Fruit fly (Drosophila melanogaster): ENCODE measurements around the gene Srg1.

Gene Srg1

DNA sequence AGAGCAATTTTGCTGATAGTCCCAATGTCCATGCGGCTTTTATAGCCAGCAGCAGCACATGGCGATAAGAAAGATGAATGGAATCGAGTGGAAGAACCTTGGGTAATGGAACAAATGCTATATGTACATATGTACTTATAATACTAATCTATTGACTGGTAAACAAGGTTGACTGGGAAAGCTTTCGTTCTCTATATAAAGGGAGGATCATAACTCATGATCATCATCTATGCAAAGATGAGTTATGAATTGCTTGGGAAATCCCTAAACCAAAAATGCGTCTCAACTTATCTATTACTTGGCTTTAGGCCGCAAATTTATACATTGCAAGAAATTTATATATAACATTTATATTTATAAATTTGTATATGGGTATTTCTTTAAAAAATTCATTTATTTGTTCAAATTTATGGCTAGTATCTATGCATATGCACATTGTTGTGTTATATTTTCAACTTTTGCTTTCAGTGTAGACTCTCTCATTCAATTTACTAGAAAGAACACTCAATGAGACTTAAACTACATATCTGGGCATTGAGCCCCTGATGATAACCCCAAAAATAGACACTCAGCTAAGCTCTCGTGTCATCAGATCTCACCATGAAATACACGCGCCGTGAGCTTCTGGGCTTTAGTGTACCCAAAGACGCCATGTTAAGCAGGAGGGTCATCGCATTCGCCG lies at the start of gene Srg1, which contains the start of gene Elal:
Srg1 (minus strand) TSS at position 14 of the 682 bp plus-strand sequence.
Elal (plus strand) TSS at position 632 of the 682 bp plus-strand sequence.
- TF ChIP-seq CG8478 (optimal IDR thresholded peaks at IDR 0.05) (no peak), CTCF (optimal IDR thresholded peaks at IDR 0.05) (no peak)

DNA sequence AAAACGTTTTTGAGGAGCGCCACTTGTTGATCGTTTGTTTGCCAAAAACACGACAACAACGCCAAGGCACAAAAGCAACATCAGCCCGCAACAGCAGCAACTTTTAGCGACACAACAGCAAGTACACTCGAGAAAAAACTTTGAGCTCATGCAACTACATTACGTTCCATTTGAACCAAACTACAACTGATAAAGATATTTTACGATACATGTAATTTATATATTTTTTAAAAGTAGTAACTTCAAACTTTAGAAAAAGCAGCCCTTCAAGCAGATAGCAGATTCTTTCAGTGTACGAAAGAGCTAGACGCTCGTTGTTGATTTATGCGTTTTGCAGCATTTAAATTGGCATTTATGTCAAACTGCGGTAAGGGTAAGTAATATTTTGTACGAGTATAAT lies 45.6 kb upstream of the Srg1 start:
- TF ChIP-seq CTCF (optimal IDR thresholded peaks at IDR 0.05) (no peak), CG8478 (optimal IDR thresholded peaks at IDR 0.05) (no peak)

- TF ChIP-seq CTCF (optimal IDR thresholded peaks at IDR 0.05) (no peak), CG8478 (optimal IDR thresholded peaks at IDR 0.05) (no peak)
Observed at dm6 chr3R:24908034-24908433, 43.5 kb upstream of the Srg1 start.

DNA sequence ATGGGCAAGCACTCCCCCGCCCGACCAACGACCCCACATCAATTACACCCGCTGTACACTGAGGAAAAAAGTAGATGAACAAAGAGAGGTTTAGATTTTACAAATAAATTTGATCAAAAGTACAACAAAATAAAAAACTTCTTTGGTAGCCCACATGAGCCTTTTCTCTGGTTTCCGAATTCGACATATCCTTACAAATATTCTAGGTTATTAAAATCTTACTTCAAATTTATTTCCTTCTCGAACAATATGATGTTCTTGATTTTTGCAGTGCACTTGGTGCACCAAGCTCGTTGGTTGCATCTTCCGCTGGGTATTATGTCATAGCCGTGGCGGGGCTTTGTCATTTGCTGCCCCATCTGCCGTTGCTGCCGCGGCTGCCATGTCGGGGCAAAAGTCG lies 42.1 kb upstream of the Srg1 start:
- no peak for TF ChIP-seq CG8478 (optimal IDR thresholded peaks at IDR 0.05)
- TF ChIP-seq CTCF (optimal IDR thresholded peaks at IDR 0.05): no peak

dm6 chr3R:24905959-24906634 lies 41.6 kb upstream of the Srg1 start, which contains the start of gene CG13643:
CG13643 (minus strand) TSS chr3R:24906004.
- TF ChIP-seq CTCF (optimal IDR thresholded peaks at IDR 0.05) (no peak), CG8478 (optimal IDR thresholded peaks at IDR 0.05) (no peak)

- TF ChIP-seq CG8478 (optimal IDR thresholded peaks at IDR 0.05) (no peak), CTCF (optimal IDR thresholded peaks at IDR 0.05) (no peak)
Observed at dm6 chr3R:24900816-24901215, 36.3 kb upstream of the Srg1 start, which contains the start of gene CG10845. CG10845 (plus strand) TSS chr3R:24901116.

DNA sequence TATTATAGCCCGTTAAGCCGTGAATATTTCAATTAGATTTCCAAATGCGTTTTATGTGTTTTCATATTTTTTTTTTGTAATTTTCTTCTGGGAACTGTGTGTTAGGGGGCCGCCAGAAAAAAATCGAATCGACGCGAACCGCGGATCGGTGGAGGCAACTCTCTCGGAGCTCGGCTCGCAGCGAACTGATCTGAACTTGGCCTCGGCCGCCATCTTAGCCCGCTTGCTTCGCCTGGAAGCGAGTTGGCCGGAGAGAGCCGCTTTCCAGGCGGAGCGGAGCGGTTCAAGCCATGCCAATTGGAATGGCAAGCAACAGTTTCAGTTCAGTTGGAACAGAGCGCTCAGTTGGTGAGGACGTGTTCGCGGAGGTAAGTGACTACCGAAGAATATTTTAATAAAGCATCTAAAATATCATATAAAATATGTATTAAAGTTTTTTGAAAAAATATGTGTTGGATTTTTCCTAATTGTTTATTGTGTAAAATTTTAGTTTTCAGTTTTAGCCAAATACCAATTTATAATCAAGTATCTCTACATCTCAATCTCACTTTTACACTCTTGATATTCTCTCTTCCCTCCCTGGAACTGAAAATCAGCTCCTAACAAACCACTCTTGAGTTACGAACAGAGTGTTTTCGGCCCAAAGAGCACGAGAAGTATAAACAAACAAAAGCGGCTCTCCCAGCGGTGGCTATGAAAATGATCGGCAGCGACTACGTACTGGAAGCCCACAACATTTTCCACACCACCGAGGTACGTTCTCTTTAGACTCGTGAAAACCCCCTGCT lies 30.1 kb upstream of the Srg1 start, which contains the start of the genes CG31121 and CG11069:
CG31121 (minus strand) TSS at position 187 of the 788 bp plus-strand sequence.
CG11069 (plus strand) TSS at position 324 of the 788 bp plus-strand sequence.
- TF ChIP-seq CTCF (optimal IDR thresholded peaks at IDR 0.05): no peak
- no peak for TF ChIP-seq CG8478 (optimal IDR thresholded peaks at IDR 0.05)

dm6 chr3R:24893320-24893955 lies 28.9 kb upstream of the Srg1 start:
- TF ChIP-seq CG8478 (optimal IDR thresholded peaks at IDR 0.05): no peak
- TF ChIP-seq CTCF (optimal IDR thresholded peaks at IDR 0.05): no peak

DNA sequence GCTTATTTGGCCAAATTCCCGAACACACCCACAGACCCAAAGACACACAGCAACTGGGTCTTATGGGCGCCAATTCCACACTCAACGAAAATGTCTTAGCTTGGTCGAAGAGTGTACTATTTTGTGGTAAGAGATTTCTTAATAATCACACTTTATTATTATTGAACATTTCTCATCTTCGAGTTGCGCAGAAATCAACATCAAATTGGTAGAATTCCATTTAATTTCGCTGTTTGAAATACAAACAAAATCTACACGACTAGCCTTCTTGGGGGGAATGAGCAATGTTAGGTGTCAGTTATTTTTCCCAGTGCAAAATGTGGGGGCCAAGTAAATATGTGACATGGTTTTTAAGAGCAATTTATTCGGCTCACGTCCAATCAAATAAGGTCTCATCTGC lies 26.4 kb upstream of the Srg1 start:
- TF ChIP-seq CG8478 (optimal IDR thresholded peaks at IDR 0.05) (no peak), CTCF (optimal IDR thresholded peaks at IDR 0.05) (no peak)

DNA sequence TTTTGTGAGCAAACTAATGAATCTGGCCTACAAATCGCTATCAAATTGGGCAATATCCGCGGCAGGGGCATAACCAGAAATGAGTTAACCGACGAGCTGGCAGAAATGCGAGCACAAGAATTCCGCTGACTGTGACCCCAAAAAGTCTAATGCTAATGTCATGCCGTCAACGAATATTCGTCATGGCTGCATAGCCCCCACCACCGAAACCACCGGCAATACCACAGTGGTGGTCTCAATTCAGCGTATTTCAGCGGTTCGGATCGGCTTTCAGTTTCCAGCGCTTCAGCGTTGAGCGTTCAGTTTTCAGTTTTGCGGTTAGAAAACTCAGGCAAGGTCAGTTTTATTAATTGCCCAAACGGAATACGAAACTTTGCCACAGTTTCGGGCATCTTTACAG lies 25.7 kb upstream of the Srg1 start:
- TF ChIP-seq CG8478 (optimal IDR thresholded peaks at IDR 0.05) (no peak), CTCF (optimal IDR thresholded peaks at IDR 0.05) (no peak)

DNA sequence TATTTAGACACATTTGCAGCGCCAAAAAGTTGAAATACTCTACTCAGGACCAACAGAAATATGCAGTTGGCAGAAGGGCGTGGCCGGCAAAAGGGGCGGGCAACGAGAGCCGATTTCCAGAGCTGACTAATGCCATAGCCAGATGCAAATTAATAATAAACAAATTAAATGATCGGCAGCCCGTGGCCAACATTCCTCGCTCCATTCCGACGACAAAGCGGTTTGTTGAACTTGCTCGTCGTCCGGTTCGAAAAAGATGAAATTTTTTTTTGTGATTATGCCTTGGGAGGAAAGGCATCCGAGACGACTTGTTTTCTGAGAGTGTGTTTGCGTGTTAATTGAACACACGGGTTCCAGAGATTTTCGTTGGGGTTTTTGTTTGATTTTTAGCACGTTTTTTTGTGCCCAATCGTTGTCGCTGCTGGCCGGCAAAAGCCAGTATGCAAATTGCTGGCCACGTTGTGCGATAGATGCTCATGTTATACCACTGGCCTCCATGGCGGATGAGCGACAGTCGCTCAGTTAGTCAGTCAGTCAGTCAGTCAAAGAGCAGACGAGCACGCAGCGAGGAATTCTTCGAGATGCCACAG lies 24.9 kb upstream of the Srg1 start:
- no peak for TF ChIP-seq CG8478 (optimal IDR thresholded peaks at IDR 0.05)
- no peak for TF ChIP-seq CTCF (optimal IDR thresholded peaks at IDR 0.05)

DNA sequence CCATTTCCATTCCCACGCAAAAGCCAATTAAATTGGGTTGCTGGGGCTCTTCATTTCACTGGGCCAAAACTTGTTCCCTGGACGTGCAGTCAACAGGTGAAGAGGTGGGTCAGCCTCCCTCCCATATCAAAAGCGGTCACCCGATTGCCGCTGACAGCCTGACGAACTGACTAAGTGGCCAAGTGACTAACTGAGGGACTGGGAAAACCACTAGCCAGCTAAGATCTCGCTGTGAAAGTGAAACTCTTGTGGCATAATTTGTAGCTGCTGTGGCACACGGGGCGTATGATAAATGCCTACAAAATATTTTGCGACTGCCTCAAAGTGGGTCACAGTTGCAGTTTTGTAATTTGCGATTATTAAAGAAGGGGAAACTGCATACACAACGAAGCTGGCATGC lies 23.9 kb upstream of the Srg1 start:
- TF ChIP-seq CG8478 (optimal IDR thresholded peaks at IDR 0.05): no peak
- no peak for TF ChIP-seq CTCF (optimal IDR thresholded peaks at IDR 0.05)

DNA sequence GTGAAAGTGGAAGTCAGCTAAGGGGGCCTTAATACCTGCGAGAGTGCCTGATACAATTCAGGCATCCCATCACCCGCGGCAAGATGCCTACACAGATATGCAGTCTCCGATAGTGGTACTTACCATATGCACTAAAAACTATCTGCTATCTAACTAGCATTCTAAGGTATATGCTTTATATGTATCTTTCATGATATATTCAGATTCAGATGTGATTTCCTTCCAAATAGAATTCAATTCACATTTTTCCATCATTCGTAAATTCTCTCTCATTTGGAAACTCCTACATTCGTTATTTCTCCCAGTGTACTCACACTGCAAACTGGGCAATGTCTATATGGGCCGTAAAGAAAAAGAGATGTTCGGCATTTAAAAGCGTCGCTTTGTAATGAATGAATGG lies 21.9 kb upstream of the Srg1 start:
- no peak for TF ChIP-seq CG8478 (optimal IDR thresholded peaks at IDR 0.05)
- no peak for TF ChIP-seq CTCF (optimal IDR thresholded peaks at IDR 0.05)

- no peak for TF ChIP-seq CG8478 (optimal IDR thresholded peaks at IDR 0.05)
- TF ChIP-seq CTCF (optimal IDR thresholded peaks at IDR 0.05): no peak
Observed at dm6 chr3R:24878655-24879054, 14.1 kb upstream of the Srg1 start.

All from S2 (cell line).